ENCODE assay signal across 5 worm cellular contexts in genomic region chrII:15203398-15204068, ce11.
TF ChIP-seq lines count a peak whose summit lies in the region.

No protein-coding gene starts in this region.

TF ChIP-seq in whole organism, L1 larva, 84 proteins besides CTCF, POLR2A, EP300 and RAD21:
- no peak for TF ChIP-seq efl-1 (optimal IDR thresholded peaks at IDR 0.05; lab: Kevin White, UChicago)
- TF ChIP-seq efl-1 (GFP tag; optimal IDR thresholded peaks at IDR 0.05 in 1 of 2; lab: Kevin White, UChicago), result peak in 1 of 2 experiments; percentile 90
- TF ChIP-seq nhr-85 (tag; lab: Kevin White, UChicago), result peak; percentile 71
- no peak for TF ChIP-seq ceh-88 (GFP tag; IDR thresholded peaks at IDR 0.05; lab: Robert Waterston, UW)
- TF ChIP-seq unc-62 (GFP tag; optimal IDR thresholded peaks at IDR 0.05; lab: Kevin White, UChicago), result no peak
- TF ChIP-seq lin-39 (tag; optimal IDR thresholded peaks at IDR 0.05; lab: Kevin White, UChicago), result no peak

TF ChIP-seq in whole organism, L2 larva, 48 proteins besides CTCF, POLR2A, EP300 and RAD21:
- TF ChIP-seq peb-1 (tag; optimal IDR thresholded peaks at IDR 0.05; lab: Kevin White, UChicago) (peak; percentile 62), nhr-25 (tag; optimal IDR thresholded peaks at IDR 0.05; lab: Kevin White, UChicago) (peak; percentile 75), lin-39 (tag; optimal IDR thresholded peaks at IDR 0.05; lab: Kevin White, UChicago) (no peak), ztf-4 (tag; optimal IDR thresholded peaks at IDR 0.05; lab: Kevin White, UChicago) (peak; percentile 14), sma-9 (GFP tag; optimal IDR thresholded peaks at IDR 0.05; lab: Kevin White, UChicago) (no peak), sma-9 (tag; optimal IDR thresholded peaks at IDR 0.05; lab: Kevin White, UChicago) (no peak), nhr-12 (tag; optimal IDR thresholded peaks at IDR 0.05; lab: Kevin White, UChicago) (no peak), lin-11 (tag; optimal IDR thresholded peaks at IDR 0.05; lab: Kevin White, UChicago) (no peak), F13H6.1 (tag; optimal IDR thresholded peaks at IDR 0.05; lab: Kevin White, UChicago) (peak; percentile 17), nhr-237 (tag; optimal IDR thresholded peaks at IDR 0.05; lab: Kevin White, UChicago) (no peak), blmp-1 (tag; optimal IDR thresholded peaks at IDR 0.05; lab: Kevin White, UChicago; ENCODE audit: insufficient read depth) (peak; percentile 67)

TF ChIP-seq in whole organism, L3 larva, 47 proteins besides CTCF, POLR2A, EP300 and RAD21:
- no peak for TF ChIP-seq jun-1 (tag; optimal IDR thresholded peaks at IDR 0.05; lab: Kevin White, UChicago)
- peak; percentile 96 for TF ChIP-seq nhr-25 (tag; optimal IDR thresholded peaks at IDR 0.05; lab: Kevin White, UChicago)
- peak; percentile 13 for TF ChIP-seq nfya-1 (tag; optimal IDR thresholded peaks at IDR 0.05; lab: Kevin White, UChicago; ENCODE audit: insufficient read depth)
- TF ChIP-seq pha-4 (tag; optimal IDR thresholded peaks at IDR 0.05; lab: Kevin White, UChicago), result peak; percentile 67
- TF ChIP-seq hmg-11 (tag; optimal IDR thresholded peaks at IDR 0.05; lab: Kevin White, UChicago), result peak; percentile 21
- TF ChIP-seq unc-39 (tag; optimal IDR thresholded peaks at IDR 0.05; lab: Kevin White, UChicago), result no peak

TF ChIP-seq in whole organism, L4 larva, 104 proteins besides CTCF, POLR2A, EP300 and RAD21:
- TF ChIP-seq hlh-30 (tag; optimal IDR thresholded peaks at IDR 0.05; lab: Kevin White, UChicago; ENCODE audit: insufficient read depth) (peak; percentile 66), set-16 (GFP tag; IDR thresholded peaks at IDR 0.05; lab: Robert Waterston, UW) (peak; percentile 24; the same call in 1 of the 2 replicates), aha-1 (tag; lab: Kevin White, UChicago) (peak; percentile 82), mep-1 (tag; optimal IDR thresholded peaks at IDR 0.05; lab: Kevin White, UChicago) (peak; percentile 41), madf-5 (GFP tag; IDR thresholded peaks at IDR 0.05; lab: Robert Waterston, UW) (no peak), php-3 (GFP tag; IDR thresholded peaks at IDR 0.05; lab: Robert Waterston, UW) (no peak), hif-1 (tag; optimal IDR thresholded peaks at IDR 0.05; lab: Kevin White, UChicago) (no peak), lin-13 (GFP tag; optimal IDR thresholded peaks at IDR 0.05; lab: Kevin White, UChicago) (peak; percentile 15), ceh-82 (tag; optimal IDR thresholded peaks at IDR 0.05; lab: Kevin White, UChicago) (no peak), mxl-2 (GFP tag; conservative IDR thresholded peaks at IDR 0.05; lab: Robert Waterston, UW) (no peak), spr-3 (GFP tag; optimal IDR thresholded peaks at IDR 0.05; lab: Kevin White, UChicago) (no peak), nhr-42 (GFP tag; IDR thresholded peaks at IDR 0.05; lab: Robert Waterston, UW) (no peak), ceh-44 (GFP tag; IDR thresholded peaks at IDR 0.05; lab: Robert Waterston, UW) (no peak), daf-16 (GFP tag; optimal IDR thresholded peaks at IDR 0.05; lab: Kevin White, UChicago) (no peak), daf-16 (tag; optimal IDR thresholded peaks at IDR 0.05; lab: Kevin White, UChicago) (peak; percentile 25), unc-62 (GFP tag; optimal IDR thresholded peaks at IDR 0.05 in 1 of 2; lab: Kevin White, UChicago) (peak in 1 of 2 experiments; percentile 7), unc-62 (tag; optimal IDR thresholded peaks at IDR 0.05; lab: Kevin White, UChicago) (no peak), F26F4.8 (GFP tag; conservative IDR thresholded peaks at IDR 0.05; lab: Robert Waterston, UW) (no peak), skn-1 (tag; optimal IDR thresholded peaks at IDR 0.05; lab: Kevin White, UChicago) (no peak), dve-1 (tag; optimal IDR thresholded peaks at IDR 0.05; lab: Kevin White, UChicago; ENCODE audit: insufficient read depth) (peak; percentile 19), pha-4 (GFP tag; IDR thresholded peaks at IDR 0.05; lab: Robert Waterston, UW) (no peak), pha-4 (tag; optimal IDR thresholded peaks at IDR 0.05; lab: Kevin White, UChicago) (no peak), nhr-11 (tag; optimal IDR thresholded peaks at IDR 0.05; lab: Kevin White, UChicago) (no peak), lim-7 (GFP tag; IDR thresholded peaks at IDR 0.05; lab: Robert Waterston, UW) (no peak), madf-9 (GFP tag; conservative IDR thresholded peaks at IDR 0.05; lab: Robert Waterston, UW) (peak; percentile 84), lsy-2 (tag; optimal IDR thresholded peaks at IDR 0.05; lab: Kevin White, UChicago) (no peak), nhr-25 (tag; optimal IDR thresholded peaks at IDR 0.05; lab: Kevin White, UChicago; ENCODE audit: borderline replicate concordance, insufficient read depth) (peak; percentile 1), Y5F2A.4 (GFP tag; optimal IDR thresholded peaks at IDR 0.05; lab: Kevin White, UChicago) (no peak), rbr-2 (tag; optimal IDR thresholded peaks at IDR 0.05; lab: Kevin White, UChicago) (no peak), nhr-111 (GFP tag; optimal IDR thresholded peaks at IDR 0.05; lab: Kevin White, UChicago) (no peak), lir-3 (tag; optimal IDR thresholded peaks at IDR 0.05; lab: Kevin White, UChicago) (no peak), hlh-11 (tag; optimal IDR thresholded peaks at IDR 0.05; lab: Kevin White, UChicago) (peak; percentile 18)
TF ChIP-seq in whole organism, L4 larva: peak in this region for 11.

TF ChIP-seq in whole organism, young adult, 124 proteins besides CTCF, POLR2A, EP300 and RAD21:
- TF ChIP-seq cebp-1 (GFP tag; IDR thresholded peaks at IDR 0.05; lab: Robert Waterston, UW) (no peak), cebp-1 (tag; optimal IDR thresholded peaks at IDR 0.05; lab: Kevin White, UChicago) (no peak), ztf-26 (tag; optimal IDR thresholded peaks at IDR 0.05; lab: Kevin White, UChicago) (peak; percentile 33), cebp-2 (GFP tag; IDR thresholded peaks at IDR 0.05; lab: Robert Waterston, UW) (no peak), zfh-2 (GFP tag; conservative IDR thresholded peaks at IDR 0.05; lab: Robert Waterston, UW) (peak; percentile 40; the same call in 1 of the 2 replicates)
